Fruit fly (Drosophila melanogaster): ENCODE results near the gene Calr.

Calr gene

dm6 chr3R:9600558-9600959, 30.1 kb downstream of the Calr start:
- TF ChIP-seq Pif1B (GFP tag; optimal IDR thresholded peaks at IDR 0.05) (peak; percentile 31), CG17806 (tag; optimal IDR thresholded peaks at IDR 0.05) (peak; percentile 45), CG10348 (GFP tag; IDR thresholded peaks at IDR 0.05) (no peak), CG32121 (GFP tag; IDR thresholded peaks at IDR 0.05) (no peak), Ets98B (GFP tag; IDR thresholded peaks at IDR 0.05) (peak; percentile 40), CG14655 (GFP tag; optimal IDR thresholded peaks at IDR 0.05) (peak; percentile 25), Snoo (tag; optimal IDR thresholded peaks at IDR 0.05) (no peak), Pif1A (GFP tag; optimal IDR thresholded peaks at IDR 0.05) (peak; percentile 45), D1 (tag; optimal IDR thresholded peaks at IDR 0.05) (no peak), CG12605 (GFP tag; IDR thresholded peaks at IDR 0.05) (no peak), CG13204 (GFP tag; optimal IDR thresholded peaks at IDR 0.05) (no peak), CG4496 (GFP tag; IDR thresholded peaks at IDR 0.05) (peak; percentile 51; the same call in 2 of the 3 replicates), CG15710 (tag; optimal IDR thresholded peaks at IDR 0.05) (peak; percentile 40), gl (tag; optimal IDR thresholded peaks at IDR 0.05) (peak; percentile 22), CG34367 (tag; optimal IDR thresholded peaks at IDR 0.05) (no peak), rn (GFP tag; IDR thresholded peaks at IDR 0.05) (no peak), EcR (GFP tag; optimal IDR thresholded peaks at IDR 0.05) (no peak), CG9948 (tag; optimal IDR thresholded peaks at IDR 0.05) (peak; percentile 6), fd96Ca (GFP tag; IDR thresholded peaks at IDR 0.05) (no peak), CG8159 (tag; optimal IDR thresholded peaks at IDR 0.05) (peak; percentile 61), CG8301 (tag; optimal IDR thresholded peaks at IDR 0.05) (peak; percentile 27)

- peak; percentile 68 for TF ChIP-seq Ets98B (GFP tag; IDR thresholded peaks at IDR 0.05)
- peak; percentile 67 for TF ChIP-seq CG8159 (tag; optimal IDR thresholded peaks at IDR 0.05)
- TF ChIP-seq Pif1B (GFP tag; optimal IDR thresholded peaks at IDR 0.05), result peak; percentile 77
- TF ChIP-seq CG17806 (tag; optimal IDR thresholded peaks at IDR 0.05), result peak; percentile 75
- peak; percentile 27 for TF ChIP-seq Snoo (tag; optimal IDR thresholded peaks at IDR 0.05)
- no peak for TF ChIP-seq EcR (GFP tag; optimal IDR thresholded peaks at IDR 0.05)
- TF ChIP-seq Pif1A (GFP tag; optimal IDR thresholded peaks at IDR 0.05), result peak; percentile 85
- TF ChIP-seq CG15710 (tag; optimal IDR thresholded peaks at IDR 0.05), result peak; percentile 58
- peak; percentile 20 for TF ChIP-seq D1 (tag; optimal IDR thresholded peaks at IDR 0.05)
- peak; percentile 94 for TF ChIP-seq CG8301 (tag; optimal IDR thresholded peaks at IDR 0.05)
- peak; percentile 76 for TF ChIP-seq CG32121 (GFP tag; IDR thresholded peaks at IDR 0.05)
- peak; percentile 6 for TF ChIP-seq gl (tag; optimal IDR thresholded peaks at IDR 0.05)
- peak; percentile 47 for TF ChIP-seq CG34367 (tag; optimal IDR thresholded peaks at IDR 0.05)
- TF ChIP-seq CG9948 (tag; optimal IDR thresholded peaks at IDR 0.05), result peak; percentile 75
- TF ChIP-seq CG14655 (GFP tag; optimal IDR thresholded peaks at IDR 0.05), result peak; percentile 92
- TF ChIP-seq CG4496 (GFP tag; IDR thresholded peaks at IDR 0.05), result peak; percentile 82
- peak; percentile 73 for TF ChIP-seq CG12605 (GFP tag; IDR thresholded peaks at IDR 0.05)
- TF ChIP-seq CG13204 (GFP tag; optimal IDR thresholded peaks at IDR 0.05), result peak; percentile 6
- TF ChIP-seq fd96Ca (GFP tag; IDR thresholded peaks at IDR 0.05), result peak; percentile 87
- TF ChIP-seq CG10348 (GFP tag; IDR thresholded peaks at IDR 0.05), result peak; percentile 48; the same call in 1 of the 2 replicates
- peak; percentile 38; the same call in 1 of the 2 replicates for TF ChIP-seq rn (GFP tag; IDR thresholded peaks at IDR 0.05)
Observed at dm6 chr3R:9598099-9598498, 32.6 kb downstream of the Calr start.

DNA sequence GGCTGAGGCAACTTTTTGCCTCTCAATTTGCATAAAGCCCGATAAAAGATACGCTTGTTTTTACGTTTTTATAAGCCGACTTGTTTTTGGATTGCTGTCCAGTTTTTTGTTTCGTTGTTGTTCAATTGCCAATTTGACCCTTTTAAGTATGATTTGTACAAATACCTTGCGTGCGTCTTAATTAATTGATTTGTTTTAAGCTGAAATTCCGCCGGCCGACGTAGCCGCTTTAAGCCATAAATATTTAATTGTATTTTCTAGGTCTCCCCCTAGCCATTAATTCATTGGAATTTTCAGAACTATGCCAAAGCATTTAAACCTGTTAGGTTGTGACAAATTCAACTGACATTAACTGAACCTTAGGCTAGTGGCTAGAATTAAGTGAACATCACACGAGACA, 34.0 kb downstream of the Calr start:
- no peak for TF ChIP-seq CG4496 (GFP tag; IDR thresholded peaks at IDR 0.05)
- TF ChIP-seq CG12605 (GFP tag; IDR thresholded peaks at IDR 0.05), result no peak
- no peak for TF ChIP-seq CG34367 (tag; optimal IDR thresholded peaks at IDR 0.05)
- TF ChIP-seq CG32121 (GFP tag; IDR thresholded peaks at IDR 0.05), result no peak
- TF ChIP-seq rn (GFP tag; IDR thresholded peaks at IDR 0.05), result no peak

DNA sequence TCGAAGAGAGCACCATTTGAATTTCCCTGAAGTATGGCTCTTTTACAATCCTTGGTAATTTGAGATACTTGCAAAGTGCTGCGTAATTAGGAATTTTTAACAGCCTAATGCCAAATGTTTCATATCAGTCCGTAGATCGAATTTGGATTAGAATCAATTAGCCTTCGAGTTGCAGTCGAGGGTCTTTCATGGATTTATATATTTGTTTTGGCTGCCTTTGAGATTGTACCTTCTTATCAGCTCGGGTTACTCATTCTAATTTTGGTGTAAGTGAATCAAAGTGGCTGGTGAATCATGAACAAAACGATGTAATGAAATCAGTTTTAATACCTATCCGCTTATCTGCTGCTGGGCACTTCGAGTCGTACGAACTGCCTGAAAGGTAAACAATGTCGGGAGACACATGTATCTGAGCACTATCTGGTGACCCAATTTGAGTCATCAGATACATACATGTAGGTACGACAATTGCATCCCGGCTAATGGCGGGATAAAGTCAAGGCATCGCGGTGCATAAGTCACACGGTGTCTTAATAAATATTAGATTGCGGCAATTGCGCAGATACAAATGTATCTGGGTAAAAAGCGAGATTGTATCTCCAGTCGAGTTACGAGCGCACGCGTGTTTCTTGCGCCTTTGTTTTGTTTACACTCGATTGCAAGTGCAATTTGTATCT, 34.8 kb downstream of the Calr start:
- no peak for TF ChIP-seq Snoo (tag; optimal IDR thresholded peaks at IDR 0.05)
- no peak for TF ChIP-seq CG17806 (tag; optimal IDR thresholded peaks at IDR 0.05)

dm6 chr3R:9594839-9595238, 35.8 kb downstream of the Calr start:
- TF ChIP-seq CG12605 (GFP tag; IDR thresholded peaks at IDR 0.05) (peak; percentile 19; the same call in 1 of the 2 replicates), rn (GFP tag; IDR thresholded peaks at IDR 0.05) (0 out of 2 replicates have a peak, but pooled peaks have one; percentile 29), D1 (tag; optimal IDR thresholded peaks at IDR 0.05) (no peak), CG32121 (GFP tag; IDR thresholded peaks at IDR 0.05) (peak; percentile 24; the same call in 1 of the 2 replicates), CG14655 (GFP tag; optimal IDR thresholded peaks at IDR 0.05) (no peak), CG15710 (tag; optimal IDR thresholded peaks at IDR 0.05) (no peak), fd96Ca (GFP tag; IDR thresholded peaks at IDR 0.05) (peak; percentile 66; the same call in 1 of the 3 replicates), CG9948 (tag; optimal IDR thresholded peaks at IDR 0.05) (no peak), Pif1A (GFP tag; optimal IDR thresholded peaks at IDR 0.05) (no peak), CG8159 (tag; optimal IDR thresholded peaks at IDR 0.05) (no peak), EcR (GFP tag; optimal IDR thresholded peaks at IDR 0.05) (no peak)

dm6 chr3R:9594251-9594581, 36.4 kb downstream of the Calr start:
- TF ChIP-seq CG14655 (GFP tag; optimal IDR thresholded peaks at IDR 0.05), result peak; percentile 71
- no peak; the same call in 1 of the 3 replicates for TF ChIP-seq fd96Ca (GFP tag; IDR thresholded peaks at IDR 0.05)
- TF ChIP-seq D1 (tag; optimal IDR thresholded peaks at IDR 0.05), result no peak
- TF ChIP-seq CG34367 (tag; optimal IDR thresholded peaks at IDR 0.05), result peak; percentile 45
- TF ChIP-seq rn (GFP tag; IDR thresholded peaks at IDR 0.05), result no peak
- no peak for TF ChIP-seq EcR (GFP tag; optimal IDR thresholded peaks at IDR 0.05)
- TF ChIP-seq CG32121 (GFP tag; IDR thresholded peaks at IDR 0.05), result no peak
- no peak for TF ChIP-seq Pif1A (GFP tag; optimal IDR thresholded peaks at IDR 0.05)
- TF ChIP-seq Snoo (tag; optimal IDR thresholded peaks at IDR 0.05), result no peak
- TF ChIP-seq CG8301 (tag; optimal IDR thresholded peaks at IDR 0.05), result peak; percentile 30
- no peak for TF ChIP-seq Ets98B (GFP tag; IDR thresholded peaks at IDR 0.05)
- TF ChIP-seq Pif1B (GFP tag; optimal IDR thresholded peaks at IDR 0.05), result no peak
- peak; percentile 39 for TF ChIP-seq CG15710 (tag; optimal IDR thresholded peaks at IDR 0.05)
- no peak for TF ChIP-seq CG4496 (GFP tag; IDR thresholded peaks at IDR 0.05)
- no peak for TF ChIP-seq CG17806 (tag; optimal IDR thresholded peaks at IDR 0.05)
- peak; percentile 63 for TF ChIP-seq CG8159 (tag; optimal IDR thresholded peaks at IDR 0.05)
